Worm (Caenorhabditis elegans): ENCODE data around the gene nlp-57.

The nlp-57 gene

ce11 chrX:11296683-11297365 lies 20.0 kb upstream of the nlp-57 start, which contains the start of gene inx-2:
TSS of gene inx-2 (minus strand) at chrX:11296733.
- TF ChIP-seq zfh-2 (GFP tag; conservative IDR thresholded peaks at IDR 0.05) (peak; percentile 58; the same call in 1 of the 2 replicates), ceh-91 (GFP tag; IDR thresholded peaks at IDR 0.05) (no peak), K11D2.4 (GFP tag; IDR thresholded peaks at IDR 0.05) (0 out of 2 replicates have a peak, but pooled peaks have one; percentile 15), madf-3 (GFP tag; IDR thresholded peaks at IDR 0.05) (0 out of 2 replicates have a peak, but pooled peaks have one; percentile 24), hmg-1.2 (GFP tag; IDR thresholded peaks at IDR 0.05) (peak; percentile 21; the same call in 1 of the 2 replicates), F37B4.10 (GFP tag; IDR thresholded peaks at IDR 0.05) (0 out of 2 replicates have a peak, but pooled peaks have one; percentile 28), ceh-27 (GFP tag; optimal IDR thresholded peaks at IDR 0.05) (no peak)

ce11 chrX:11299642-11300307 lies 17.1 kb upstream of the nlp-57 start, which contains the start of the genes snrp-40.1 and F08G12.3:
TSS of gene snrp-40.1 (minus strand) at chrX:11299784.
TSS of gene F08G12.3 (plus strand) at chrX:11300257.
- TF ChIP-seq Y53G8AR.9 (GFP tag; conservative IDR thresholded peaks at IDR 0.05), result no peak
- no peak for TF ChIP-seq B0035.1 (tag; optimal IDR thresholded peaks at IDR 0.05)
- TF ChIP-seq madf-3 (GFP tag; IDR thresholded peaks at IDR 0.05), result no peak
- peak; percentile 26; the same call in 1 of the 2 replicates for TF ChIP-seq madf-6 (GFP tag; IDR thresholded peaks at IDR 0.05)
- TF ChIP-seq F33H1.4 (GFP tag; IDR thresholded peaks at IDR 0.05), result no peak
- no peak for TF ChIP-seq K11D2.4 (GFP tag; IDR thresholded peaks at IDR 0.05)
- peak; percentile 91 for TF ChIP-seq dox-1 (GFP tag; IDR thresholded peaks at IDR 0.05)
- TF ChIP-seq K12H6.12 (tag; optimal IDR thresholded peaks at IDR 0.05), result peak; percentile 84
- TF ChIP-seq lir-1 (GFP tag; conservative IDR thresholded peaks at IDR 0.05), result no peak
- TF ChIP-seq somi-1 (GFP tag; optimal IDR thresholded peaks at IDR 0.05), result no peak
- TF ChIP-seq nfyb-1 (GFP tag; IDR thresholded peaks at IDR 0.05), result 0 out of 2 replicates have a peak, but pooled peaks have one; percentile 57
- TF ChIP-seq mcd-1 (GFP tag; IDR thresholded peaks at IDR 0.05), result peak; percentile 91
- no peak; the same call in 1 of the 2 replicates for TF ChIP-seq egrh-3 (GFP tag; IDR thresholded peaks at IDR 0.05)
- 0 out of 2 replicates have a peak, but pooled peaks have one; percentile 8 for TF ChIP-seq egl-18 (GFP tag; IDR thresholded peaks at IDR 0.05)
- TF ChIP-seq nhr-80 (tag; optimal IDR thresholded peaks at IDR 0.05), result peak; percentile 98
- TF ChIP-seq madf-10 (tag; optimal IDR thresholded peaks at IDR 0.05), result peak; percentile 31
- peak; percentile 60 for TF ChIP-seq ztf-18 (tag; optimal IDR thresholded peaks at IDR 0.05)
- TF ChIP-seq B0336.3 (GFP tag; IDR thresholded peaks at IDR 0.05), result peak; percentile 46; the same call in 1 of the 2 replicates
- peak; percentile 80 for TF ChIP-seq lin-40 (tag; optimal IDR thresholded peaks at IDR 0.05)
- TF ChIP-seq sea-2 (GFP tag; IDR thresholded peaks at IDR 0.05), result no peak
- TF ChIP-seq ets-4 (GFP tag; optimal IDR thresholded peaks at IDR 0.05), result peak; percentile 15
- peak; percentile 71 to 76 for TF ChIP-seq let-607 (tag; optimal IDR thresholded peaks at IDR 0.05)
- no peak for TF ChIP-seq Y67H2A.10 (GFP tag; conservative IDR thresholded peaks at IDR 0.05)
- peak; percentile 92 for TF ChIP-seq attf-5 (GFP tag; optimal IDR thresholded peaks at IDR 0.05)
- TF ChIP-seq zfh-2 (GFP tag; conservative IDR thresholded peaks at IDR 0.05), result peak; percentile 98
- TF ChIP-seq F23B12.7 (tag; optimal IDR thresholded peaks at IDR 0.05; ENCODE audit: insufficient read depth), result peak; percentile 71
- TF ChIP-seq hmg-1.2 (GFP tag; IDR thresholded peaks at IDR 0.05), result peak; percentile 88
- TF ChIP-seq mxl-1 (tag; optimal IDR thresholded peaks at IDR 0.05), result no peak
- TF ChIP-seq atf-7 (tag; optimal IDR thresholded peaks at IDR 0.05), result peak; percentile 29
- no peak for TF ChIP-seq ztf-3 (GFP tag; optimal IDR thresholded peaks at IDR 0.05)
- TF ChIP-seq snpc-4 (GFP tag; optimal IDR thresholded peaks at IDR 0.05), result no peak
- TF ChIP-seq snpc-4 (tag; optimal IDR thresholded peaks at IDR 0.05), result peak in 3 of 4 experiments; percentile 62 to 82 (median 69)
- no peak for TF ChIP-seq aptf-2 (GFP tag; conservative IDR thresholded peaks at IDR 0.05)
- no peak for TF ChIP-seq nfya-1 (tag; optimal IDR thresholded peaks at IDR 0.05; ENCODE audit: borderline replicate concordance, insufficient read depth)
- TF ChIP-seq rcor-1 (GFP tag; IDR thresholded peaks at IDR 0.05), result 0 out of 2 replicates have a peak, but pooled peaks have one; percentile 21
- TF ChIP-seq chd-7 (tag; optimal IDR thresholded peaks at IDR 0.05), result peak; percentile 71
- TF ChIP-seq snpc-1.3 (tag; optimal IDR thresholded peaks at IDR 0.05; ENCODE audit: insufficient read depth), result no peak
- TF ChIP-seq pbrm-1 (GFP tag; IDR thresholded peaks at IDR 0.05), result peak; percentile 80
- no peak for TF ChIP-seq madf-8 (GFP tag; conservative IDR thresholded peaks at IDR 0.05)

Data from whole organism, young adult.